Worm (Caenorhabditis elegans) whole organism, mixed stage, embryonic: ENCODE measurements around the gene nuc-1.

Source experiments
- M03D4.4 ChIP-seq: sonication (generic microtip); optimal IDR thresholded peaks from 2 replicates; lab custom pipeline; 2017; ENCODE audit warnings: mild to moderate bottlenecking, missing genetic modification characterization, missing compliant biosample characterization
- bed-3 ChIP-seq: fragments of 200-800 bp; sonication (Bioruptor generic); optimal IDR thresholded peaks from 3 replicates; lab custom pipeline; 2018; ENCODE audit warnings: mild to moderate bottlenecking, missing genetic modification characterization, moderate library complexity, missing compliant biosample characterization
- ceh-39 ChIP-seq: fragments of 150-350 bp; optimal IDR thresholded peaks from 2 replicates; lab custom pipeline; 2014; ENCODE audit warnings: missing biosample characterization, missing genetic modification characterization
- ceh-43 ChIP-seq: fragments of 200-800 bp; sonication (Bioruptor generic); optimal IDR thresholded peaks from 2 replicates; lab custom pipeline; 2018; ENCODE audit warnings: mild to moderate bottlenecking, missing genetic modification characterization, moderate library complexity, missing compliant biosample characterization
- ceh-83 ChIP-seq: fragments of 200-800 bp; sonication (Bioruptor generic); optimal IDR thresholded peaks from 2 replicates; lab custom pipeline; 2018; ENCODE audit warnings: mild to moderate bottlenecking, missing genetic modification characterization, missing compliant biosample characterization
- ces-1 ChIP-seq: fragments of 150-350 bp; optimal IDR thresholded peaks from 2 replicates; lab custom pipeline; 2014; ENCODE audit warnings: missing biosample characterization, missing genetic modification reagents, missing genetic modification characterization
- cnd-1 ChIP-seq: fragments of 200-800 bp; sonication (Bioruptor generic); optimal IDR thresholded peaks from 2 replicates; lab custom pipeline; 2018; ENCODE audit warnings: mild to moderate bottlenecking, missing genetic modification characterization, missing compliant biosample characterization
- drap-1 ChIP-seq: fragments of 200-800 bp; sonication (Bioruptor generic); optimal IDR thresholded peaks from 3 replicates; lab custom pipeline; 2018; ENCODE audit warnings: mild to moderate bottlenecking, missing genetic modification characterization, missing compliant biosample characterization
- elt-1 ChIP-seq: sonication (generic microtip); optimal IDR thresholded peaks from 2 replicates; lab custom pipeline; 2017; ENCODE audit warnings: missing genetic modification characterization, mild to moderate bottlenecking, missing compliant biosample characterization, antibody characterized with exemption, moderate library complexity, borderline replicate concordance; ENCODE audit not compliant: insufficient read depth
- elt-3 ChIP-seq: fragments of 150-350 bp; optimal IDR thresholded peaks from 2 replicates; lab custom pipeline; 2014; ENCODE audit warnings: missing biosample characterization, missing genetic modification characterization
- flh-1 ChIP-seq: fragments of 200-800 bp; sonication (Bioruptor generic); optimal IDR thresholded peaks from 2 replicates; lab custom pipeline; 2018; ENCODE audit warnings: mild to moderate bottlenecking, missing genetic modification characterization, moderate library complexity, missing compliant biosample characterization
- ham-2 ChIP-seq: fragments of 200-800 bp; sonication (Bioruptor generic); optimal IDR thresholded peaks from 2 replicates; lab custom pipeline; 2018; ENCODE audit warnings: mild to moderate bottlenecking, missing genetic modification characterization, missing compliant biosample characterization
- hlh-1 ChIP-seq: fragments of 150-350 bp; optimal IDR thresholded peaks from 2 replicates; lab custom pipeline; 2014; ENCODE audit warnings: missing biosample characterization, missing genetic modification reagents, missing genetic modification characterization
- lin-13 ChIP-seq: fragments of 150-350 bp; optimal IDR thresholded peaks from 2 replicates; lab custom pipeline; 2014; ENCODE audit warnings: missing biosample characterization, missing genetic modification characterization
- lsy-2 ChIP-seq: fragments of 150-350 bp; optimal IDR thresholded peaks from 2 replicates; lab custom pipeline; 2014; ENCODE audit warnings: missing biosample characterization, missing genetic modification characterization
- mab-5 ChIP-seq: fragments of 150-350 bp; optimal IDR thresholded peaks from 2 replicates; lab custom pipeline; 2014; ENCODE audit warnings: missing biosample characterization, missing genetic modification characterization
- mep-1 ChIP-seq: fragments of 150-350 bp; optimal IDR thresholded peaks from 2 replicates; lab custom pipeline; 2017; ENCODE audit warnings: missing biosample characterization, missing genetic modification reagents, missing genetic modification characterization, inconsistent platforms
- mls-2 ChIP-seq: sonication (generic microtip); optimal IDR thresholded peaks from 2 replicates; lab custom pipeline; 2016; ENCODE audit warnings: mild to moderate bottlenecking, missing genetic modification characterization, moderate library complexity, missing compliant biosample characterization
- nhr-2 ChIP-seq: fragments of 150-350 bp; optimal IDR thresholded peaks from 2 replicates; lab custom pipeline; 2014; ENCODE audit warnings: missing biosample characterization, missing genetic modification characterization
- nhr-237 ChIP-seq: fragments of 150-350 bp; optimal IDR thresholded peaks from 2 replicates; lab custom pipeline; 2014; ENCODE audit warnings: missing biosample characterization, missing genetic modification characterization
- nhr-28 ChIP-seq: fragments of 150-350 bp; optimal IDR thresholded peaks from 2 replicates; lab custom pipeline; 2014; ENCODE audit warnings: missing biosample characterization, missing genetic modification characterization
- nhr-76 ChIP-seq: sonication (generic microtip); optimal IDR thresholded peaks from 2 replicates; lab custom pipeline; 2017; ENCODE audit warnings: missing biosample characterization, missing genetic modification characterization
- pha-4 ChIP-seq: fragments of 150-350 bp; optimal IDR thresholded peaks from 2 replicates; lab custom pipeline; 2018; ENCODE audit warnings: missing biosample characterization, missing genetic modification reagents, missing genetic modification characterization
- sem-2 ChIP-seq: fragments of 200-800 bp; sonication (Bioruptor generic); optimal IDR thresholded peaks from 2 replicates; lab custom pipeline; 2018; ENCODE audit warnings: mild to moderate bottlenecking, missing genetic modification characterization, missing compliant biosample characterization
- snpc-4 ChIP-seq: fragments of 150-350 bp; optimal IDR thresholded peaks from 2 replicates; lab custom pipeline; 2014; ENCODE audit warnings: missing biosample characterization, missing genetic modification characterization
- sptf-1 ChIP-seq: sonication (generic microtip); optimal IDR thresholded peaks from 2 replicates; lab custom pipeline; 2017; ENCODE audit warnings: mild to moderate bottlenecking, missing genetic modification characterization, moderate library complexity, missing compliant biosample characterization
- tbx-8 ChIP-seq: fragments of 200-800 bp; sonication (Bioruptor generic); optimal IDR thresholded peaks from 2 replicates; lab custom pipeline; 2018; ENCODE audit warnings: mild to moderate bottlenecking, missing genetic modification characterization, moderate library complexity, missing compliant biosample characterization
- unc-120 ChIP-seq: sonication (generic microtip); optimal IDR thresholded peaks from 2 replicates; lab custom pipeline; 2017; ENCODE audit warnings: missing genetic modification characterization, missing compliant biosample characterization; ENCODE audit not compliant: poor library complexity, severe bottlenecking
- unc-39 ChIP-seq: fragments of 150-350 bp; optimal IDR thresholded peaks from 2 replicates; lab custom pipeline; 2014; ENCODE audit warnings: missing biosample characterization, missing genetic modification characterization
- unc-62 ChIP-seq: fragments of 150-350 bp; optimal IDR thresholded peaks from 2 replicates; lab custom pipeline; 2014; ENCODE audit warnings: missing biosample characterization, missing genetic modification reagents, missing genetic modification characterization
- zip-8 ChIP-seq: fragments of 150-350 bp; optimal IDR thresholded peaks from 2 replicates; lab custom pipeline; 2014; ENCODE audit warnings: missing biosample characterization, missing genetic modification characterization
- ztf-11 ChIP-seq: fragments of 150-350 bp; optimal IDR thresholded peaks from 2 replicates; lab custom pipeline; 2014; ENCODE audit warnings: missing biosample characterization, missing genetic modification characterization

The nuc-1 gene

DNA sequence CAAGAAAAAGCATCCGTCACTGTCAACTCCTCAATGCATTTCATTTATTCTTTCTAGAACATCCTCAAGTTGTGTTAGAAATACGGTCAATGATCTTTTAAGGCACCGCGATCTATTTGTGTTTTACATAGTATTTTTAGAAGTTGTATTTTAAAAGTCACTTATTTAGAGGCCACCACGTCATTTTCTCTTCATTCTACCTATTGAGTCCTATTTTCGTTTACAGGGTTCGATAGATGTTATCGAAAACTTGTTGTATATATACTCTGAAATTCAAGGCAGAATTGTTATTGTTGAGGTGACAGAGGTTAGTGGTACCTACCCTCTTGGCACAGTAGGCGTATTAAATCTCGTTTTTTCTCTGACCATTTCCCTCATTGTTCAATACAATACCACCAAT, 30.2 kb upstream of the nuc-1 start:
- no peak for TF ChIP-seq sem-2 (GFP tag; lab: Kevin White, UChicago)
- TF ChIP-seq mep-1: no peak
- TF ChIP-seq nhr-2: no peak
- TF ChIP-seq ces-1 (GFP tag; lab: Kevin White, UChicago): no peak
- TF ChIP-seq cnd-1 (tag; lab: Kevin White, UChicago): no peak
- TF ChIP-seq tbx-8 (GFP tag; lab: Kevin White, UChicago): no peak

- peak; percentile 49 for TF ChIP-seq mls-2 (tag; lab: Kevin White, UChicago)
- TF ChIP-seq sptf-1 (tag; lab: Kevin White, UChicago): peak; percentile 26
- no peak for TF ChIP-seq mab-5
- TF ChIP-seq unc-39: no peak
- peak; percentile 42 for TF ChIP-seq mep-1
- peak; percentile 33 for TF ChIP-seq ztf-11 (tag; lab: Kevin White, UChicago)
- TF ChIP-seq elt-3 (tag; lab: Kevin White, UChicago): no peak
- peak; percentile 93 for TF ChIP-seq ces-1 (GFP tag; lab: Kevin White, UChicago)
- TF ChIP-seq elt-1 (tag; lab: Kevin White, UChicago): no peak
- TF ChIP-seq unc-120 (tag; lab: Kevin White, UChicago): no peak
- TF ChIP-seq hlh-1 (tag; lab: Kevin White, UChicago): no peak
- TF ChIP-seq, all 35 proteins: peak for 5
These were observed 29.8 kb upstream of the nuc-1 start for ce11 chrX:9509922-9510321.

DNA sequence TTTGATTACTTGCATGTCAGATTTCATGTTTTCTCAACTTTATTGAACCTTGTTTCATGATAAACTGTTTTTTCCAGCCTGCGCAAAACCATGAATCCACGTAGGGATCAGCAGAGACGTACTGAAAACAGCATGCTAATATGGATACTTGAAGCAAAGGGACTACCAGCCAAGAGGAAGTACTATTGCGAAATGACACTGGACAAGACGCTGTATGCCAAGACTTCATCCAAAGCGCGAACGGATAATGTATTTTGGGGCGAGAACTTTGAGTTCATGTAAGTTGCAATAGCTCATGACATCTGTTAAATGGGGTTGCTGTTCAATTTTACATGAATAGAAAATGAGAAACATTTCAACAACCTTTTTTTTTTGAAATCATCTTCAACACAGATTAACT, 29.3 kb upstream of the nuc-1 start:
- no peak for TF ChIP-seq pha-4
- TF ChIP-seq ceh-39 (tag; lab: Kevin White, UChicago): no peak
- no peak for TF ChIP-seq ham-2
- no peak for TF ChIP-seq mep-1
- TF ChIP-seq tbx-8 (GFP tag; lab: Kevin White, UChicago): no peak
- no peak for TF ChIP-seq snpc-4 (tag; lab: Kevin White, UChicago)

- TF ChIP-seq tbx-8 (GFP tag; lab: Kevin White, UChicago) (no peak), elt-1 (tag; lab: Kevin White, UChicago) (peak; percentile 37), lsy-2 (tag; lab: Kevin White, UChicago) (no peak)
- TF ChIP-seq, all 35 proteins: peak for 1
These were observed 27.2 kb upstream of the nuc-1 start for ce11 chrX:9512457-9512856.

DNA sequence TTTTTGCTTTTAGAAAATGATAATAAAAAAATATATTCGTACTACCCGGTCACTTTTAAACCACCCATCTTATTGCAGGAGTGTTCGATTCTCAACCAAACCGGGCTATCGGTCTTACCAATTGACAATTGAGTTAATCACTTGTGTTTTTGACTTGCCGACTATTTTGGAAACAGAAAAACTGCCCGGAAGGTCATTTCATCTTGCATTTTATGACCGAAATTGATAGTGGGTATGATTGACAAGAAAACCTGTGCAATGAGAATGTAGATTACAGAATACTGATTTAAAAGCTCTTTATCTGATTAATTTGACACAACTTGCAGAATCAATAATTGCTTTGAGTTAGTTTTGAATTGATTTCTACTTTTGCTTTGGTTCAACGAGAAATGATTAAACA, 22.6 kb upstream of the nuc-1 start, which contains the start of gene C07B5.2:
TSS of gene C07B5.2 (minus strand) at position 101 of the 400 bp plus-strand sequence.
- TF ChIP-seq nhr-28 (no peak), ces-1 (GFP tag; lab: Kevin White, UChicago) (no peak), pha-4 (no peak), mls-2 (tag; lab: Kevin White, UChicago) (no peak), nhr-237 (tag; lab: Kevin White, UChicago) (no peak), ceh-43 (GFP tag; lab: Kevin White, UChicago) (no peak), elt-3 (tag; lab: Kevin White, UChicago) (no peak), snpc-4 (tag; lab: Kevin White, UChicago) (no peak), ceh-83 (GFP tag; lab: Kevin White, UChicago) (no peak), nhr-76 (no peak), elt-1 (tag; lab: Kevin White, UChicago) (no peak), flh-1 (GFP tag; lab: Kevin White, UChicago) (no peak), M03D4.4 (tag; lab: Kevin White, UChicago) (no peak), zip-8 (tag; lab: Kevin White, UChicago) (no peak), unc-62 (GFP tag; lab: Kevin White, UChicago) (no peak), lin-13 (tag; lab: Kevin White, UChicago) (no peak), hlh-1 (tag; lab: Kevin White, UChicago) (no peak), ham-2 (no peak), mab-5 (no peak)

ce11 chrX:9518719-9519118, 21.0 kb upstream of the nuc-1 start, which contains the start of gene C07B5.6:
Gene C07B5.6 (plus strand): TSS chrX:9519019.
- TF ChIP-seq ces-1 (GFP tag; lab: Kevin White, UChicago) (no peak), drap-1 (no peak), ceh-39 (tag; lab: Kevin White, UChicago) (no peak), mab-5 (no peak), ceh-83 (GFP tag; lab: Kevin White, UChicago) (no peak), bed-3 (GFP tag; lab: Kevin White, UChicago) (no peak), nhr-237 (tag; lab: Kevin White, UChicago) (no peak), pha-4 (no peak), ceh-43 (GFP tag; lab: Kevin White, UChicago) (no peak), tbx-8 (GFP tag; lab: Kevin White, UChicago) (no peak), sptf-1 (tag; lab: Kevin White, UChicago) (no peak)
